Worm (Caenorhabditis elegans): ENCODE results near the gene R10H1.1.

DNA sequence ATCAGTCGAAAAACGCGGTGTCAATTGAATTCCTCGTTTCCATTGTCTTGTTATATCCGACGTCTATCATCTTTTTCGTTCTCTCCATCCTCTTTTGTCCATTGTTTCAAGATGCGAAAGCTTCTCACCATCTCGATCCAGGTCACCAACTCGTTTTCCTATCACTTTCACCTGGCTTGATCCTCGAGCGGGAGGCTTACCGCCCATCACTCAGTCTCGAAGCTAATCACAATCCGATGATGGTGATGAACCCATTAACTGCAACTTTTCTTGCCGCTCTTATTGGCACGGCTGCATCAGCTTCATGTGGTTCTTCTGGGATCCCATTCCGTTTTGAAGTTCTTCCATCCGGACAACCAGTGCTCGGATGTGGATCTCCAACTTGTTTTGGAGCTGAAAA, 36.7 kb downstream of the R10H1.1 start, which contains the start of gene wrt-1:
- TF ChIP-seq M03D4.4 (tag; optimal IDR thresholded peaks at IDR 0.05): no peak
- TF ChIP-seq ztf-11 (tag; optimal IDR thresholded peaks at IDR 0.05): no peak
- no peak for TF ChIP-seq nhr-12 (tag; optimal IDR thresholded peaks at IDR 0.05)
- no peak for TF ChIP-seq lsy-2 (tag; optimal IDR thresholded peaks at IDR 0.05)
- TF ChIP-seq ces-1 (GFP tag; optimal IDR thresholded peaks at IDR 0.05): no peak
- no peak for TF ChIP-seq mab-5 (tag; optimal IDR thresholded peaks at IDR 0.05)
- no peak for TF ChIP-seq mep-1 (tag; optimal IDR thresholded peaks at IDR 0.05)
- no peak for TF ChIP-seq snpc-4 (tag; optimal IDR thresholded peaks at IDR 0.05)
- no peak for TF ChIP-seq ceh-83 (GFP tag; optimal IDR thresholded peaks at IDR 0.05)
- no peak for TF ChIP-seq elt-3 (tag; optimal IDR thresholded peaks at IDR 0.05)
- TF ChIP-seq flh-1 (GFP tag; optimal IDR thresholded peaks at IDR 0.05): no peak
- no peak for TF ChIP-seq unc-62 (GFP tag; optimal IDR thresholded peaks at IDR 0.05)

Measured in whole organism, mixed stage, embryonic.